Fruit fly (Drosophila melanogaster): Measurements from ENCODE around the gene CG7560.
A peak's percentile ranks its signal among the peaks of the same experiment; 100 is the strongest.

Gene CG7560

DNA sequence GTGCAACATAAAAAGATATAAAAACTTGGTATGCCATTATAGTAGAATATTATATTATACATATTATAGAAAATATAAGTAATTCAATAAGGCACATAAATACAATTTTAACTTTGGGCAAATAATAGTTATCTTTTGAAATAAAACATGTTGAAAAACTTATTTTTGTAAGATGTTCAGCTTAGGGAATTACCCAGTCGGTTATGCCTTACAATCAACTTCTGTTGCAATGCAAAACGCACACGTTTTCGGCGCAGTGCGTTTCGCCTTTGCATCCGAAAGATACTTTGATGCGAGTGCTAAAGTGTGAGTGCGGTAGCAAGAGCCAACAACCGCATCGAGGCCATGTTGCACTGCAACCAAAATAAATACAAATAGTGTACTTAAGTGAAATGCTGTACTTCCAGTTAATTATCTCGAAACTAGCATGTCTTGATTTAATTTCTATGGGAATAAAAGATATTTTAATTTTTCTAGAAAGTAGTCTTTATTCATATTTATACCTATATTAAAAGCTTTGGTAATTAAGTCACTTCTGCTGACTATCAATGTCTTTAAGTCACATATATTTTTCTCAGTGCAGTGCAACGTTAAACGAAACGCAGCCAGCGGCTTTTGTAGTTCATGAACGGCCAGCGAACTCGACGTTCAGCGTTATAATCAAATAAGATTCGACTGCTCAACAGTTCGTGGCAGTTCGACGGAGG lies 22.2 kb downstream of the CG7560 start (continued):
- TF ChIP-seq CG32006 (GFP tag; optimal IDR thresholded peaks at IDR 0.05) (peak; percentile 83), CG3919 (GFP tag; optimal IDR thresholded peaks at IDR 0.05) (peak; percentile 88), CG10631 (GFP tag; optimal IDR thresholded peaks at IDR 0.05) (peak; percentile 80), CG8632 (GFP tag; optimal IDR thresholded peaks at IDR 0.05) (peak; percentile 50), dac (GFP tag; optimal IDR thresholded peaks at IDR 0.05) (peak; percentile 55), Lpt (GFP tag; optimal IDR thresholded peaks at IDR 0.05) (peak; percentile 93), lz (GFP tag; optimal IDR thresholded peaks at IDR 0.05) (peak; percentile 63), CG10669 (GFP tag; optimal IDR thresholded peaks at IDR 0.05) (peak; percentile 81), CG6854 (GFP tag; optimal IDR thresholded peaks at IDR 0.05) (peak; percentile 42), CG31627 (GFP tag; optimal IDR thresholded peaks at IDR 0.05) (peak; percentile 55), CG15336 (GFP tag; IDR thresholded peaks at IDR 0.05) (peak; percentile 91), Blimp-1 (GFP tag; optimal IDR thresholded peaks at IDR 0.05) (peak; percentile 3), spab (GFP tag; optimal IDR thresholded peaks at IDR 0.05) (peak; percentile 78), ss (GFP tag; optimal IDR thresholded peaks at IDR 0.05) (peak; percentile 74 to 84), CG4318 (GFP tag; optimal IDR thresholded peaks at IDR 0.05) (peak; percentile 67), OdsH (GFP tag; optimal IDR thresholded peaks at IDR 0.05) (peak; percentile 41), Eip93F (GFP tag; optimal IDR thresholded peaks at IDR 0.05) (no peak), Sox102F (GFP tag; optimal IDR thresholded peaks at IDR 0.05) (peak; percentile 54), topi (GFP tag; optimal IDR thresholded peaks at IDR 0.05) (peak; percentile 77), Eip75B (GFP tag; optimal IDR thresholded peaks at IDR 0.05) (peak; percentile 93), Hr39 (GFP tag; optimal IDR thresholded peaks at IDR 0.05) (peak; percentile 49), CG6808 (GFP tag; optimal IDR thresholded peaks at IDR 0.05) (peak; percentile 91), acj6 (GFP tag; optimal IDR thresholded peaks at IDR 0.05) (peak; percentile 39), Ets21C (GFP tag; optimal IDR thresholded peaks at IDR 0.05) (peak; percentile 45), pdm3 (GFP tag; optimal IDR thresholded peaks at IDR 0.05) (peak; percentile 76), CG6276 (GFP tag; optimal IDR thresholded peaks at IDR 0.05) (peak; percentile 89), fkh (GFP tag; optimal IDR thresholded peaks at IDR 0.05) (no peak), Ets96B (tag; optimal IDR thresholded peaks at IDR 0.05) (peak; percentile 79), net (GFP tag; optimal IDR thresholded peaks at IDR 0.05) (peak; percentile 50), CG8119 (GFP tag; IDR thresholded peaks at IDR 0.05) (peak; percentile 91), cyc (GFP tag; optimal IDR thresholded peaks at IDR 0.05) (peak; percentile 64), CG34406 (GFP tag; optimal IDR thresholded peaks at IDR 0.05) (peak; percentile 35), vri (GFP tag; optimal IDR thresholded peaks at IDR 0.05) (peak; percentile 22), achi (GFP tag; optimal IDR thresholded peaks at IDR 0.05) (peak; percentile 62), Smox (GFP tag; optimal IDR thresholded peaks at IDR 0.05) (peak; percentile 58)

DNA sequence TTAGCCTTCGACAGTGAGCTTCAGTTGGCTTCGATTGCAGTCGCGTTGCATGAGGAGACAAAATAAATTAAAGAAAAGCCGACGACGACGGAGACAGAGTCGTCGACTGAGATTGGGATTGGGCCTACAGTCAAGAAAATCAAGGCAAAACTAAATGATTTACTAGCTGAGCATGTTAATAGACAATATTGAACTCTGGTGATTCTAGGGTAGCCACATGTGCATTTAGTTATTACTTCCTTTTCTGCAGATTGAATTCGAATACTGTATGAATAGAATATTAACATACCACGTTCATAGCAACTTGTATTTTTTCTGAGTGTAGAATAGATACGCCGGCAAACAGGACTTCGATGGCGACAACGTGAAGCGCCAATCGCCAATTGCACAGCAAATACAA lies 23.4 kb downstream of the CG7560 start:
- no peak for TF ChIP-seq fkh (GFP tag; optimal IDR thresholded peaks at IDR 0.05)
- TF ChIP-seq CG4318 (GFP tag; optimal IDR thresholded peaks at IDR 0.05), result peak; percentile 78
- peak in 1 of 2 experiments; percentile 49 for TF ChIP-seq ss (GFP tag; optimal IDR thresholded peaks at IDR 0.05)
- peak in 1 of 2 experiments; percentile 56 for TF ChIP-seq salr (GFP tag; optimal IDR thresholded peaks at IDR 0.05)
- peak; percentile 17 for TF ChIP-seq CG11762 (GFP tag; optimal IDR thresholded peaks at IDR 0.05; ENCODE audit: insufficient read depth)
- peak; percentile 63 for TF ChIP-seq Lpt (GFP tag; optimal IDR thresholded peaks at IDR 0.05)
- no peak for TF ChIP-seq Hr39 (GFP tag; optimal IDR thresholded peaks at IDR 0.05)
- TF ChIP-seq CG6854 (GFP tag; optimal IDR thresholded peaks at IDR 0.05), result no peak
- peak; percentile 55 for TF ChIP-seq CG3032 (tag; optimal IDR thresholded peaks at IDR 0.05)
- peak; percentile 74 for TF ChIP-seq Gug (GFP tag; IDR thresholded peaks at IDR 0.05)
- TF ChIP-seq Ets96B (tag; optimal IDR thresholded peaks at IDR 0.05), result peak; percentile 64
- TF ChIP-seq Blimp-1 (GFP tag; optimal IDR thresholded peaks at IDR 0.05), result no peak
- peak; percentile 46 for TF ChIP-seq CG11294 (GFP tag; IDR thresholded peaks at IDR 0.05)
- TF ChIP-seq Hr4 (GFP tag; optimal IDR thresholded peaks at IDR 0.05), result peak; percentile 87
- peak; percentile 8 for TF ChIP-seq CG8632 (GFP tag; optimal IDR thresholded peaks at IDR 0.05)
- TF ChIP-seq CG6792 (GFP tag; optimal IDR thresholded peaks at IDR 0.05), result peak; percentile 31
- peak; percentile 92 for TF ChIP-seq Eip78C (GFP tag)
- TF ChIP-seq vri (GFP tag; optimal IDR thresholded peaks at IDR 0.05), result no peak
- peak; percentile 58 for TF ChIP-seq CG1621 (tag; optimal IDR thresholded peaks at IDR 0.05)
- no peak for TF ChIP-seq Hr38 (GFP tag; optimal IDR thresholded peaks at IDR 0.05)
- TF ChIP-seq CG11902 (GFP tag; optimal IDR thresholded peaks at IDR 0.05), result no peak
- no peak for TF ChIP-seq cyc (GFP tag; optimal IDR thresholded peaks at IDR 0.05)
- TF ChIP-seq Sox14 (GFP tag; optimal IDR thresholded peaks at IDR 0.05), result peak; percentile 44
- no peak for TF ChIP-seq lz (GFP tag; optimal IDR thresholded peaks at IDR 0.05)
- peak; percentile 57 for TF ChIP-seq CG6808 (GFP tag; optimal IDR thresholded peaks at IDR 0.05)
- peak; percentile 80 for TF ChIP-seq CG6276 (GFP tag; optimal IDR thresholded peaks at IDR 0.05)
- TF ChIP-seq CG16779 (tag; optimal IDR thresholded peaks at IDR 0.05), result peak; percentile 29

Measured in whole organism, prepupa.